Fruit fly (Drosophila melanogaster) whole organism, embryonic: ENCODE measurements around the gene CG6951.

Source experiments
- CG11723 ChIP-seq: fragments of 200-800 bp; sonication (Bioruptor generic); optimal IDR thresholded peaks from 2 replicates; lab custom pipeline; 2017; ENCODE audit warnings: missing biosample characterization, mild to moderate bottlenecking, missing genetic modification characterization
- CG4328 ChIP-seq: fragments of 200-800 bp; sonication (Bioruptor generic); optimal IDR thresholded peaks from 3 replicates; lab custom pipeline; 2017; ENCODE audit warnings: missing biosample characterization, missing genetic modification reagents, missing genetic modification characterization
- CG4424 ChIP-seq: fragments of 200-800 bp; sonication (Bioruptor generic); optimal IDR thresholded peaks from 3 replicates; lab custom pipeline; 2016; ENCODE audit warnings: missing biosample characterization, missing genetic modification characterization
- Dek ChIP-seq: fragments of 200-800 bp; sonication (Bioruptor generic); optimal IDR thresholded peaks from 3 replicates; lab custom pipeline; 2019; ENCODE audit warnings: missing biosample characterization, mild to moderate bottlenecking, missing genetic modification characterization, moderate library complexity
- Dll ChIP-seq: fragments of 200-800 bp; sonication (Bioruptor generic); IDR thresholded peaks from 4 replicates; pipeline ENCODE4 v1.3.6; 2022; ENCODE audit warnings: missing biosample characterization, missing genetic modification characterization; ENCODE audit not compliant: partially characterized antibody
- gcm2 ChIP-seq: fragments of 200-800 bp; sonication (Bioruptor generic); optimal IDR thresholded peaks from 2 replicates; lab custom pipeline; 2016; ENCODE audit warnings: missing biosample characterization, missing genetic modification characterization
- grau ChIP-seq: fragments of 200-800 bp; optimal IDR thresholded peaks from 3 replicates; lab custom pipeline; 2019; ENCODE audit warnings: missing biosample characterization, mild to moderate bottlenecking, missing genetic modification characterization, moderate library complexity
- shn ChIP-seq: fragments of 200-800 bp; sonication (Bioruptor generic); optimal IDR thresholded peaks from 3 replicates; lab custom pipeline; 2016; ENCODE audit warnings: missing biosample characterization, missing genetic modification characterization

DNA sequence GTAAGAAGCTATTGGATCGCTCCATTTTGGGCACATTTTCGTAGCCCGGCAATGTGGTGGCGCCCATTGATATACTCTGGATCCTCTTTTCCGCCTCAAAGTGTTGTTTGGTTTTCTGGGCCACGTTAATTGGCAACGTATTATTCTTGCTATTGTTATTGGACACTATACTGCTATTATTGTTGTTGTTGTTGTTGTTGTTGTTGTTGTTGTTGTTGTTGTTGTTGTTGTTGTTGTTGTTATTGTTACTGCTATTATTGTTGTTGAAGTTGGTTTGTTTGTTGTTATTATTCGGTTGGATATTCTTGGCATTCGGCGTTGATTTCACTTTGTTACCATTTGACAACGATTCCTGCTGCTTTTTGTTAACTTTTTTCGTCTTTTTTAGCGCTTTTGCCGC is 49.2 kb upstream of the CG6951 start:
- TF ChIP-seq CG4328 (GFP tag; lab: Kevin White, UChicago) (no peak), CG4424 (GFP tag; lab: Kevin White, UChicago) (no peak), grau (tag; lab: Kevin White, UChicago) (no peak), Dll (GFP tag; lab: Robert Waterston, UW) (no peak), gcm2 (GFP tag; lab: Kevin White, UChicago) (no peak), shn (GFP tag; lab: Kevin White, UChicago) (no peak), Dek (tag; lab: Kevin White, UChicago) (no peak), CG11723 (no peak)
